Comparison of ENCODE assay signal across 4 fruit fly cellular contexts in genomic region chr3R:30258991-30259351, dm6.
TF ChIP-seq lines count a peak whose summit lies in the region.

No protein-coding gene starts in this region.

- no peak for TF ChIP-seq CTCF in whole organism, embryonic (GFP tag; optimal IDR thresholded peaks at IDR 0.05; lab: Kevin White, UChicago)

TF ChIP-seq in whole organism, embryonic, 481 proteins besides CTCF, POLR2A, EP300 and RAD21 (continues in another document):
- peak; percentile 94 for TF ChIP-seq corto (GFP tag; optimal IDR thresholded peaks at IDR 0.05; lab: Kevin White, UChicago)
- TF ChIP-seq sens (GFP tag; lab: Kevin White, UChicago) = peak; percentile 67
- no peak for TF ChIP-seq Hmr (GFP tag; optimal IDR thresholded peaks at IDR 0.05; lab: Kevin White, UChicago)
- peak; percentile 61 for TF ChIP-seq Drgx (GFP tag; IDR thresholded peaks at IDR 0.05; lab: Robert Waterston, UW)
- TF ChIP-seq crol (GFP tag; IDR thresholded peaks at IDR 0.05; lab: Robert Waterston, UW) = no peak
- TF ChIP-seq Atf6 (GFP tag; IDR thresholded peaks at IDR 0.05; lab: Robert Waterston, UW) = no peak
- no peak for TF ChIP-seq hth (optimal IDR thresholded peaks at IDR 0.05; lab: Kevin White, UChicago)
- TF ChIP-seq chinmo (GFP tag; IDR thresholded peaks at IDR 0.05; lab: Robert Waterston, UW; ENCODE audit: partially characterized antibody) = no peak
- TF ChIP-seq Nf-YA (GFP tag; IDR thresholded peaks at IDR 0.05; lab: Robert Waterston, UW) = no peak
- TF ChIP-seq lbe (GFP tag; optimal IDR thresholded peaks at IDR 0.05; lab: Kevin White, UChicago) = peak; percentile 92
- TF ChIP-seq Med (GFP tag; lab: Kevin White, UChicago) = peak; percentile 36
- TF ChIP-seq CG16815 (GFP tag; optimal IDR thresholded peaks at IDR 0.05; lab: Kevin White, UChicago) = no peak
- TF ChIP-seq ssp (GFP tag; IDR thresholded peaks at IDR 0.05; lab: Robert Waterston, UW) = no peak
- TF ChIP-seq Sry-β (GFP tag; optimal IDR thresholded peaks at IDR 0.05; lab: Kevin White, UChicago) = no peak
- no peak for TF ChIP-seq CG14667 (GFP tag; IDR thresholded peaks at IDR 0.05; lab: Robert Waterston, UW)
- TF ChIP-seq Lhr (GFP tag; optimal IDR thresholded peaks at IDR 0.05; lab: Kevin White, UChicago) = no peak
- TF ChIP-seq wdn (GFP tag; IDR thresholded peaks at IDR 0.05; lab: Robert Waterston, UW) = no peak
- TF ChIP-seq GATAe (GFP tag; conservative IDR thresholded peaks at IDR 0.05; lab: Robert Waterston, UW) = no peak
- no peak for TF ChIP-seq CG1024 (GFP tag; IDR thresholded peaks at IDR 0.05; lab: Robert Waterston, UW)
- TF ChIP-seq CG31388 (GFP tag; optimal IDR thresholded peaks at IDR 0.05; lab: Kevin White, UChicago) = no peak
- TF ChIP-seq CG6813 (GFP tag; optimal IDR thresholded peaks at IDR 0.05; lab: Kevin White, UChicago) = no peak
- peak; percentile 75 for TF ChIP-seq nom (GFP tag; optimal IDR thresholded peaks at IDR 0.05; lab: Kevin White, UChicago)
- no peak for TF ChIP-seq CG4707 (GFP tag; optimal IDR thresholded peaks at IDR 0.05; lab: Kevin White, UChicago)
- no peak for TF ChIP-seq Side (GFP tag; optimal IDR thresholded peaks at IDR 0.05; lab: Kevin White, UChicago)
- peak; percentile 63 for TF ChIP-seq Ets65A (GFP tag; lab: Kevin White, UChicago)

TF ChIP-seq in whole organism, prepupa, 60 proteins besides CTCF, POLR2A, EP300 and RAD21 (continues in another document):
- TF ChIP-seq OdsH (GFP tag; optimal IDR thresholded peaks at IDR 0.05; lab: Kevin White, UChicago) (peak; percentile 89), ss (GFP tag; optimal IDR thresholded peaks at IDR 0.05; lab: Kevin White, UChicago) (peak; percentile 94 to 95), Ets96B (tag; optimal IDR thresholded peaks at IDR 0.05; lab: Kevin White, UChicago) (peak; percentile 96), Lpt (GFP tag; optimal IDR thresholded peaks at IDR 0.05; lab: Kevin White, UChicago) (peak; percentile 52), Eip93F (GFP tag; optimal IDR thresholded peaks at IDR 0.05; lab: Kevin White, UChicago) (peak; percentile 86), CG8632 (GFP tag; optimal IDR thresholded peaks at IDR 0.05; lab: Kevin White, UChicago) (peak; percentile 94), CG32006 (GFP tag; optimal IDR thresholded peaks at IDR 0.05; lab: Kevin White, UChicago) (peak; percentile 84), spab (GFP tag; optimal IDR thresholded peaks at IDR 0.05; lab: Kevin White, UChicago) (peak; percentile 93), acj6 (GFP tag; optimal IDR thresholded peaks at IDR 0.05; lab: Kevin White, UChicago) (peak; percentile 92), CG6808 (GFP tag; optimal IDR thresholded peaks at IDR 0.05; lab: Kevin White, UChicago) (peak; percentile 88), CG6792 (GFP tag; optimal IDR thresholded peaks at IDR 0.05; lab: Kevin White, UChicago) (peak; percentile 94), Ets21C (GFP tag; optimal IDR thresholded peaks at IDR 0.05; lab: Kevin White, UChicago) (peak; percentile 88), Sox15 (GFP tag; optimal IDR thresholded peaks at IDR 0.05; lab: Kevin White, UChicago) (peak; percentile 83), svp (GFP tag; lab: Kevin White, UChicago) (peak; percentile 98), fd85E (GFP tag; optimal IDR thresholded peaks at IDR 0.05; lab: Kevin White, UChicago) (peak; percentile 82), Met (GFP tag; optimal IDR thresholded peaks at IDR 0.05; lab: Kevin White, UChicago) (peak; percentile 90), CG11762 (GFP tag; optimal IDR thresholded peaks at IDR 0.05; lab: Kevin White, UChicago; ENCODE audit: insufficient read depth) (peak; percentile 85), Gug (GFP tag; IDR thresholded peaks at IDR 0.05; lab: Robert Waterston, UW) (peak; percentile 70), vri (GFP tag; optimal IDR thresholded peaks at IDR 0.05; lab: Kevin White, UChicago) (peak; percentile 94), lz (GFP tag; optimal IDR thresholded peaks at IDR 0.05; lab: Kevin White, UChicago) (peak; percentile 95), CG8319 (GFP tag; optimal IDR thresholded peaks at IDR 0.05; lab: Kevin White, UChicago) (peak; percentile 83), CG6163 (GFP tag; IDR thresholded peaks at IDR 0.05; lab: Robert Waterston, UW) (peak; percentile 90), dsx (GFP tag; optimal IDR thresholded peaks at IDR 0.05; lab: Kevin White, UChicago; ENCODE audit: poor library complexity, severe bottlenecking) (peak; percentile 89)

TF ChIP-seq in whole organism, pupa, 21 proteins besides CTCF, POLR2A, EP300 and RAD21:
- TF ChIP-seq D1 (tag; optimal IDR thresholded peaks at IDR 0.05; lab: Kevin White, UChicago) (peak; percentile 63), rn (GFP tag; IDR thresholded peaks at IDR 0.05; lab: Robert Waterston, UW) (no peak), CG13204 (GFP tag; optimal IDR thresholded peaks at IDR 0.05; lab: Kevin White, UChicago) (peak; percentile 58), CG8159 (tag; optimal IDR thresholded peaks at IDR 0.05; lab: Kevin White, UChicago) (peak; percentile 96), CG9948 (tag; optimal IDR thresholded peaks at IDR 0.05; lab: Kevin White, UChicago) (peak; percentile 96), CG15710 (tag; optimal IDR thresholded peaks at IDR 0.05; lab: Kevin White, UChicago) (peak; percentile 95), Pif1A (GFP tag; optimal IDR thresholded peaks at IDR 0.05; lab: Kevin White, UChicago) (peak; percentile 95), Pif1B (GFP tag; optimal IDR thresholded peaks at IDR 0.05; lab: Kevin White, UChicago) (peak; percentile 96), CG17806 (tag; optimal IDR thresholded peaks at IDR 0.05; lab: Kevin White, UChicago) (peak; percentile 95), Snoo (tag; optimal IDR thresholded peaks at IDR 0.05; lab: Kevin White, UChicago) (peak; percentile 86), CG10348 (GFP tag; IDR thresholded peaks at IDR 0.05; lab: Robert Waterston, UW) (no peak), CG8301 (tag; optimal IDR thresholded peaks at IDR 0.05; lab: Kevin White, UChicago) (peak; percentile 78), gl (tag; optimal IDR thresholded peaks at IDR 0.05; lab: Kevin White, UChicago) (peak; percentile 90), CG12605 (GFP tag; IDR thresholded peaks at IDR 0.05; lab: Robert Waterston, UW) (peak; percentile 75), CG32121 (GFP tag; IDR thresholded peaks at IDR 0.05; lab: Robert Waterston, UW) (peak; percentile 45; the same call in 1 of the 2 replicates), EcR (GFP tag; optimal IDR thresholded peaks at IDR 0.05; lab: Kevin White, UChicago) (no peak), CG34367 (tag; optimal IDR thresholded peaks at IDR 0.05; lab: Kevin White, UChicago) (peak; percentile 95), CG4496 (GFP tag; IDR thresholded peaks at IDR 0.05; lab: Robert Waterston, UW) (peak; percentile 85), Ets98B (GFP tag; IDR thresholded peaks at IDR 0.05; lab: Robert Waterston, UW) (no peak), fd96Ca (GFP tag; IDR thresholded peaks at IDR 0.05; lab: Robert Waterston, UW) (peak; percentile 82), CG14655 (GFP tag; optimal IDR thresholded peaks at IDR 0.05; lab: Kevin White, UChicago) (peak; percentile 85)

TF ChIP-seq in whole organism, wandering third instar larva, 38 proteins besides CTCF, POLR2A, EP300 and RAD21 (continues in another document):
- TF ChIP-seq pan (optimal IDR thresholded peaks at IDR 0.05; lab: Kevin White, UChicago) = no peak
- no peak for TF ChIP-seq sv (GFP tag; optimal IDR thresholded peaks at IDR 0.05; lab: Kevin White, UChicago)
- TF ChIP-seq CG9705 (GFP tag; optimal IDR thresholded peaks at IDR 0.05; lab: Kevin White, UChicago) = peak; percentile 55
- TF ChIP-seq sage (GFP tag; optimal IDR thresholded peaks at IDR 0.05; lab: Kevin White, UChicago) = peak; percentile 87
- TF ChIP-seq Myc (optimal IDR thresholded peaks at IDR 0.05; lab: Kevin White, UChicago) = no peak
- TF ChIP-seq Jra (GFP tag; optimal IDR thresholded peaks at IDR 0.05; lab: Kevin White, UChicago) = peak; percentile 43
- peak; percentile 84 to 92 for TF ChIP-seq foxo (GFP tag; optimal IDR thresholded peaks at IDR 0.05; lab: Kevin White, UChicago)
- no peak for TF ChIP-seq dl (GFP tag; optimal IDR thresholded peaks at IDR 0.05; lab: Kevin White, UChicago; ENCODE audit: insufficient read depth in 1 of 2, partially characterized antibody in 2 of 2)
- TF ChIP-seq Hr78 (GFP tag; optimal IDR thresholded peaks at IDR 0.05; lab: Kevin White, UChicago) = no peak
- TF ChIP-seq woc (GFP tag; optimal IDR thresholded peaks at IDR 0.05; lab: Kevin White, UChicago) = peak; percentile 93
- TF ChIP-seq Sp1 (GFP tag; optimal IDR thresholded peaks at IDR 0.05; lab: Kevin White, UChicago) = peak; percentile 92
- TF ChIP-seq Vsx2 (GFP tag; optimal IDR thresholded peaks at IDR 0.05; lab: Kevin White, UChicago; ENCODE audit: partially characterized antibody) = no peak
- TF ChIP-seq Rel (GFP tag; optimal IDR thresholded peaks at IDR 0.05; lab: Kevin White, UChicago) = peak; percentile 81
- peak; percentile 39 for TF ChIP-seq Rel (tag; optimal IDR thresholded peaks at IDR 0.05; lab: Kevin White, UChicago)
- TF ChIP-seq tai (GFP tag; optimal IDR thresholded peaks at IDR 0.05; lab: Kevin White, UChicago) = peak; percentile 70
- TF ChIP-seq Dif (GFP tag; optimal IDR thresholded peaks at IDR 0.05; lab: Kevin White, UChicago; ENCODE audit: partially characterized antibody) = no peak
- TF ChIP-seq fru (GFP tag; optimal IDR thresholded peaks at IDR 0.05; lab: Kevin White, UChicago) = peak; percentile 96
- no peak for TF ChIP-seq usp (GFP tag; optimal IDR thresholded peaks at IDR 0.05; lab: Kevin White, UChicago)
- TF ChIP-seq GATAd (GFP tag; optimal IDR thresholded peaks at IDR 0.05; lab: Kevin White, UChicago) = no peak
- TF ChIP-seq brk (GFP tag; optimal IDR thresholded peaks at IDR 0.05; lab: Kevin White, UChicago) = peak; percentile 68
- peak; percentile 95 for TF ChIP-seq h (GFP tag; optimal IDR thresholded peaks at IDR 0.05; lab: Kevin White, UChicago)
- no peak for TF ChIP-seq Dfd (GFP tag; optimal IDR thresholded peaks at IDR 0.05; lab: Kevin White, UChicago)
- no peak for TF ChIP-seq dsf (GFP tag; optimal IDR thresholded peaks at IDR 0.05; lab: Kevin White, UChicago; ENCODE audit: borderline replicate concordance)
- TF ChIP-seq CG32264 (GFP tag; optimal IDR thresholded peaks at IDR 0.05; lab: Kevin White, UChicago) = peak; percentile 92
- peak; percentile 92 for TF ChIP-seq OdsH (GFP tag; optimal IDR thresholded peaks at IDR 0.05; lab: Kevin White, UChicago)
- TF ChIP-seq CrebA (GFP tag; optimal IDR thresholded peaks at IDR 0.05; lab: Kevin White, UChicago; ENCODE audit: borderline replicate concordance) = peak; percentile 72
- peak; percentile 16 for TF ChIP-seq Hr83 (GFP tag; optimal IDR thresholded peaks at IDR 0.05; lab: Kevin White, UChicago; ENCODE audit: poor library complexity, severe bottlenecking)
- no peak for TF ChIP-seq Abd-B (GFP tag; optimal IDR thresholded peaks at IDR 0.05; lab: Kevin White, UChicago)
- peak; percentile 95 for TF ChIP-seq br (GFP tag; optimal IDR thresholded peaks at IDR 0.05; lab: Kevin White, UChicago)
- peak; percentile 90 for TF ChIP-seq rgr (GFP tag; optimal IDR thresholded peaks at IDR 0.05; lab: Kevin White, UChicago)
- TF ChIP-seq psq (GFP tag; optimal IDR thresholded peaks at IDR 0.05; lab: Kevin White, UChicago) = peak; percentile 95
- peak; percentile 94 for TF ChIP-seq ey (GFP tag; optimal IDR thresholded peaks at IDR 0.05; lab: Kevin White, UChicago)

Comparison
In these comparisons a context has a peak if more than half of its experiments do, and no peak if none do; other contexts are left out.
1. Of the 7 proteins assayed by ChIP-seq in both whole organism, embryonic and whole organism, prepupa: peak only in whole organism, embryonic: none; only in whole organism, prepupa: CG16779, CG6854, Gug, Hr39, Lpt and Sox102F; in both: none; in neither: 1.